Fruit fly (Drosophila melanogaster): ENCODE data around the gene Sec24CD.

Sec24CD gene

DNA sequence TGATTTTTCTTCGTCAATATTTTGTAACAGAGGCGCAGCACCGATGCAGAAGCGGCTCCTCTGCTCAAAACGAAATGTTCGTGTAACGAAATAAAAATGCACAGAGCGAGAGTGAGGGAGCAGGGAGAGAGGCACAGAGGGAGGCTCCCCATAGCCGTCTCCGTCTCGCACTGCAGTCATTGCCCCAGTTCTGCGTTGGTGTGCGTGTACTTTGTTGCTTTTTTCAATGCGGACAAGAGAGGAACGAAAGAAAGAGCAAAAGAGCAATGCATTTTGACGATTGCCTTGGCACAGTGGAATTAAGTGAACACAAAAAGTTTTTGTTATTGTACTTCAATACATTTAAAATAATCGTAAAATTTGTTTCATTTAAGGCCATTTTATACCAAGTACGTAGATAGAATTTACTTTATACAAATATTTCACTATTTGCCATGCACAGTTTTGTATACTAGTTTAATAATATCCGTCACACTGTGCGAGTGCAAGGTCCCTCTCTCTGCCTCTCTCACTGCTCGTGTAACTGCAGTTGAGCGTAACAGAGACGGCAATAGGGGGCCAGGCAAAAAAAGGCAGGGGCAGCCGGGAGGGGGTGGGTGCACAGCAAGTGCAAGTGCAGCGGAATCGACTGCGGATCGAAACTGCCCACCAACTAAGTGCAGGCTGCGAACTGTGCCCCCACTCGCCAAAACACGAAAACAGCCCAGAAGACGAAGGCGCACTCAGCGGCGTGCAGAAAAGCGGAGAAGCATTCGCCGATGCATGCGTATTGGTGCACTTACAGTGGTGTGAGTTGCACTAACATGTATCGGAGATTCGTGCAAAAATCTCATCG lies 34.4 kb downstream of the Sec24CD start:
- peak; percentile 100 for TF ChIP-seq CG17801 (GFP tag; optimal IDR thresholded peaks at IDR 0.05; ENCODE audit: partially characterized antibody)

DNA sequence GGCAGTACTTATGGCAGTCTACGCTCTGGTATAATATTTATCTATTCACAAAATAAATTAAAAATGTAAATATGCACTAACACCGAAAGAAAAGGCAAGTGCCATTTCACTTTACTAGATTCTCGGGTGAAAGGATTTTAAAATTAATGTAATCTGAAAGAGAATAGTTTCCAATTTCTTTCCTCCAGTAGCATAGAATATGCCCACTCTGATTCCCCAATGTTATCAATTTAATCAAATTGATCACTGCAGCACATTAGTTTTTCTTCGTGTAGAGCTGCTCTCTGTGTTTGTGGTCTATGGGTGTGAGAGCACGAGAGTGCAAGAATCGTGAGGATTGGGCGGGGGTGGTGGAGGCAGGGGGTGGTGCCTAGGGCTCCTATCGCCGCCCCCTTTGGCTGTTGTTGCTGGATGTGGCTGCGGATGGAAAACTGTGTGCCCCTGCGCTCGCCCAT lies 35.5 kb downstream of the Sec24CD start:
- peak; percentile 82 for TF ChIP-seq CG17801 (GFP tag; optimal IDR thresholded peaks at IDR 0.05; ENCODE audit: partially characterized antibody)

DNA sequence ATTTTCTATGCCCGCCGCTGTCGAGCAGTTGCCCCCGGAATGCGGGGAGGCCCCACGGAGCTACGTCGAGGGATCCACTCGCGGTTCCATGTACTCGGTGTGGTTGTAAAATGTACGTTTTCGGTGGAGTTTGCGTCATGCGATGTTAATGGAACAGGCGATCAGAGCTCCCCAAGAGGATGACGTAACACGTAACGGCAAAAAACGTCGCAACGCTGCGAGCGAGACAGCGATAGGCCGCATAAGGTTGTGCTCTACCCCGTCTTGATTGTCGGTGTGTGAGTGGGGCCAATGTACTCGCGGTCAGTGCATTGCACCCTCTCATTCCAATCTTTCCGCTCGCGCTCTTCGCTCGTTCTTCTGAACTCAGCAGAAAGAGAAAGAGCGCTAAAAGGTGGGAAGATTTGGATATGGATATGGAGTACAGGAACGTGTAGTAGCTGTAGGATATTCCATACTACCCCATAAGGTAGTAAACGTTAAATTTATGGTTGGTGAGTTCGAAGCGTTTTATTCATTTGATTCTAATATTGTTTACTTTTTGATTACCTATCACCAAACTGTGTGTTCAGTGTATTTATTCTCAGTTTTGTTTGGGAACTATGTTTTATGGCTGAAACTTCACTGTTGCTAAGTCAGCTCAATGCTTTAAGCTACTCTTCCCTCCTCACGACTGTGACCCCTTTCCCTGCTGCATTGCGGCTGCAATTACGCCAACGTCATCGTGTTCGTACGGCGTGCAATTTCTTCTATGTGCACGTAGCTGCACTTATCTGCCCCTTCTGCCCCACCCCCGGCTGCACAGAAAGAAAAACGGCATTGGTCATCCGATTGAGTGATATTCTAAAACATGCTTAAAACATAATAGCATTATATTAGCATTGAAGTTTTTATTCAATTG lies 36.3 kb downstream of the Sec24CD start:
- peak; percentile 70 for TF ChIP-seq CG17801 (GFP tag; optimal IDR thresholded peaks at IDR 0.05; ENCODE audit: partially characterized antibody)

DNA sequence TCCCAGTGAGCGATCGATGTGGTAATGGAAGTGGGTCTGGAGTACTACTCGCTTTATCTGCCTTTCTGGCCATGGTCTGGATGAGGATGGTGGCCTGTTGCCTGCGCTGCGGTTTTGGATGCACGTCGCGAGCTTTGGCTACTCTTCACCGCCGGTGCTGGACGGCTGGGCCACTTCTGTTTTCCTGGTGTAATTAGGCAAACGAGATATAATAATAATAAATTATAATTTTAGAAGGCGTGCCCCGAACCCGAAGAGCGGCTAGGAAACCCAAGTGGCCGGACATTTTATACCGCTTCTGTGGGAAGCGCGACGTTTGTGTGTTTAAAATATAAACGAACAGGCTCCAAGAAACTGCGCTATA lies 37.2 kb downstream of the Sec24CD start:
- no peak for TF ChIP-seq CG17801 (GFP tag; optimal IDR thresholded peaks at IDR 0.05; ENCODE audit: partially characterized antibody)

DNA sequence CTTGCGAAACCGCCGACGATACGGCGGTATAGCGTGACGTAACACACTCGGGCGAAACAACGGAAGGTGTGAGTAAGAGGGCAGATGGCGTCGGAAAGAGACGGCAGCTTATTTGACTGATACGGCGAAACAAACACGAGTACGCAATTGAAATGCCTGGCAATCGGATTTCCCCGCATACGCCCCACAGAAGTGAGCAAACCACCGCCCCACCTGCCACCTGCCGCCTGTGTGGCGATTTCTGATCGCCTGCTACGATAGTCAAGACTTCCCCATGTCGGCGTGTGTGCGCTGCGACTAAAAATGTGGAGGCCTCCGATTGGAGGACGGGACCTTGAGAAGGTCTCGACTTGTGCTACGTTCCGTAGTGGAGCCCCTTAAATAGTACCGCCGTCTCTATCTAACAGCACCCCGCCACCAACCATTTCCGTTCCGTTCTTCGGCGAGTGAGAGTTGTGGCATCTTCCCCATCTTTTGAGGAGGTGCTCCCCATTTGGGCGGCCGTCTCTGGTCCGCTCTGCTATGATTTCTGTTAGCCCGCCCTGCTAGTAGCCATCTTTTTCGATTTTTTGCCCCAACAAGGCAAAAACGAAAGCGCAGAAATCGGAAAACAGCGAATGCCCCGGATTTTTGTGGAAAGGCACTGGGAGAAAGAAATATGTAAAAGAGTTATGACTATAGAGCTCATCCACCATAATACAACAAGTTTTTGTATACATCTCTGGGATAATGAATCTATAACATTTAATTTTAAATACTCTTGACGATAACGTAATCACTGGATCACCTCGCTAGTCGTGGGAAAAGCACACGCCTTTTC lies 37.8 kb downstream of the Sec24CD start:
- peak; percentile 52 for TF ChIP-seq CG17801 (GFP tag; optimal IDR thresholded peaks at IDR 0.05; ENCODE audit: partially characterized antibody)

DNA sequence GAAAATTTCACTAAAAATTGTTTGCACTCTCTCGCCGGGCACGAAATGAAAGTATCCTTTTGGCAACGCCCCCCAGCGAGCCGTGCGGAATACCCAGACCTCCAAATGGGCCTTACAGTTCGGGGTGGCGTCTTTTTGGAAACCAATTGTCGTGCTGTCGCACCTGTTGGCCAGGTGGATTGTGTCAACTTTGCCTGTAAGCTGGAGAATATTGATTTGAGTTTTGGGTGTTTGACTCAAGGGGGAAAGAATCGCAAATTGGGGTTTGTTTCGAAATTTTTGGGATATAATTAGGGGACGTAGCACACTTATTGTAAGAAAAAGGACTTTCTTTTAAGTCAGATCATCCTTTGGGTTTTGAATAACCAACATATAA lies 38.5 kb downstream of the Sec24CD start:
- TF ChIP-seq CG17801 (GFP tag; optimal IDR thresholded peaks at IDR 0.05; ENCODE audit: partially characterized antibody): no peak

DNA sequence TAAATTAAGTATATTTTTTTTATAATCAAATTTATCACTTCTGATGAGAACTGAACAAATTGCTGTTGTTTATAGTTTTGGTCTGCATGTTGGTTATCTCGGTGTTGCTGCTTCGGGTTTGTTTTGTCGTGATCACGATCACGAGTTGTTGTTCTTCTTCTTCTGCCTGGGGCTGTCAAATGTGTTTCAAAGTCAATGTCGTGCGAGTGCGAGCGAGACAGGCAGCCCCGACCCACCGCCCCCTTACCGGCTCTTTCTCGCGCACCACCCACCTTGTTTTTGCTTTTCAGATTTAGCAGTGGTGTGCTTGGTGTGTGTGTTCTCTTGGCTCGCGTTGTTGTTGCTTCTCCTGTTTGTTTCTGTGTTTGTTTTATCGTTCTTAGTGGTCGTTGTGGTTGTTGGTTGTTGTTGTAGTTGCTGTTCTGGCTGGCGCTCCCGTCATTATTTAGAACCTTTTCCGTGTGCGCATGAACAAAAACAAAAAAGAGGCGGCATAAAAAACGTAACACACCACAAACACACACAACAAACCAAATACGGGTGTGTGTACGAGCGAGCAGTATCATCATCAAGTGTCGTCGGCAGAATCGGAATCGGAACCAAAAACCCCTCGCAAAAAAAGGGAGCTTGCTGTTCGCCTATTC lies 39.0 kb downstream of the Sec24CD start, which contains the start of gene COX7AL2:
Gene COX7AL2, minus strand, starts transcription at position 438 of the 644 bp plus-strand sequence.
- no peak for TF ChIP-seq CG17801 (GFP tag; optimal IDR thresholded peaks at IDR 0.05; ENCODE audit: partially characterized antibody)

DNA sequence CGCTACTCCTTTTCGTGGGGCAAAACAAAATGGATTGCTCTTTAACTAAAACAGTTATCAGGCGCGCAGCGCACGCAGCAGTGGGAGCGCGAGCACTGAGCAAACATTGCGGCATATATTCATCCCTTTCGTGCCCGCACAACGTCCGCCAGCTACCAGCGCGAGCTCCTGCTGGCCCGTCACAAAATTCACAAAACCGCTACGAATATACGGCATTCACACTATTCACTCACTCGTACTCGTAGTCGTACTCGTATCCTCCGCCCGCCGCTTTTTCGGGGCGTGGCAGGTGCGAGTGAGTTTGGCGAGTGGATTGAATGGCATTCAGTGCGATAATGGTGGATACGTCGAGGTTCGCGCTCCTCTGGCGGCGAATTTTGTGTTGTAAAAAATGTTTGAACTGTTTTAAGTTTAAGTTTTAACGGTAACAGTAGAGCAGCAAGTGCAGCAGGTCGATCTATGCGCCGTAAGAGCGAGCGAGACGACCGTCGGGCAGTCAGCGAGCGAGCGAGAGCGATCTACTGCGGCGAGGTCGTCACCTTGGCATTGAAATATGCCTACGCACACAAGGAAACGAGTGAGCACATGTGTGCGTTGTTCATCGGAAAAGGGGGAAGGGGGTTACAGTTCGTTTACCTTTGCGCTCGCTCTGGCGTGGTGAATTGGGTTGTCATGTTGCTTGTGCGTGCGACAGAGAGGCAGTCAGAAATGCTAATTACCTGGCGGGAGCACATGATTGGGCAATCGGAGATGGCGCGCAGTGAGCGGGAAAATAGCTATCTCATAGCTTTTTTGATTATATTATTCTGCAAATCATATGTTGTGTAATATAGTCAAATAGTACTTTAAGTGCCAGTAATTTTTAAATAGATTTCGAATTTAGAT lies 39.8 kb downstream of the Sec24CD start:
- no peak for TF ChIP-seq CG17801 (GFP tag; optimal IDR thresholded peaks at IDR 0.05; ENCODE audit: partially characterized antibody)

DNA sequence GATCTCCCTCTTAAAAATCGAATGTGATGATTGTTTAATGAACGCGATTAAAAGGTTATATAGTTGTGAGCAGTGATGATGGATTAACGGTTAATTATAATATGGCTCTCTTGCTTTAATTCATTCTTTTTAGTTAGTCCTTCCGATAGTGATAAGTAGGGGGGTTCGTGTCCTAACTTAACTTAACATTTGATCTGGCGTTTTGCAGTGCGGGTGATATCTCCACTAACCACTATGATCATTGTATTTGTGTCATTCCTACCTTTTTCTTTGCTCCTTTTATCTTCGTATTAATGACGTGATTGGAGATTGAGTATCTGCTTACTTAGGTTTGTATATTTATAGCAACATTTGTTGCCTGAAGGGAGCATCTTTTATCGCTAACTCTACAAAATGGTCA lies 41.3 kb downstream of the Sec24CD start:
- no peak for TF ChIP-seq CG17801 (GFP tag; optimal IDR thresholded peaks at IDR 0.05; ENCODE audit: partially characterized antibody)

DNA sequence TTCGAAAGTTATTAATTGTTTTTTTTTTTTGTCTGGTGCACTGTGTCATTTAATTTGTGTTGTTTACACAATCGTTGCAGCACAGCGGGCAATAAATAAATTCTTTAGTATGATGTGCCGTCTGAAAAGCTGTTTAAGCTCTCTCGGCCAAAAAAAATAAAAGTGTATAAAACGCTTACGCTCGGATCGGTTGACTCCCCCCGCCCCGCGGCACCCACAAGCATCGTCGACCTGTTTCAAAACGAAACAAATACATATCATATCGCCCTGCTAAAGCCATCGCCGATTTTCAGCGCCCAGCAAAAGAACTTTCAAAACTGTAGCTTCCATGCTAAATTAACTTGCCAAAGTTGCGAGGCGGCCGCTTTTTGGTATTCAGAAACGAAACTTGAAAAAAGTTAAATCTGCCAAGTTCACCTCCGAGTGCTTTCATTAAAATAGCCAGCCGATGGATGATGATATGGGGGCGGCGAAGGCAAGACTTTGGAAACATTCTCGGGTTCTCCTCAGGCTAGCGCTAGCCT lies 42.3 kb downstream of the Sec24CD start:
- no peak for TF ChIP-seq CG17801 (GFP tag; optimal IDR thresholded peaks at IDR 0.05; ENCODE audit: partially characterized antibody)

DNA sequence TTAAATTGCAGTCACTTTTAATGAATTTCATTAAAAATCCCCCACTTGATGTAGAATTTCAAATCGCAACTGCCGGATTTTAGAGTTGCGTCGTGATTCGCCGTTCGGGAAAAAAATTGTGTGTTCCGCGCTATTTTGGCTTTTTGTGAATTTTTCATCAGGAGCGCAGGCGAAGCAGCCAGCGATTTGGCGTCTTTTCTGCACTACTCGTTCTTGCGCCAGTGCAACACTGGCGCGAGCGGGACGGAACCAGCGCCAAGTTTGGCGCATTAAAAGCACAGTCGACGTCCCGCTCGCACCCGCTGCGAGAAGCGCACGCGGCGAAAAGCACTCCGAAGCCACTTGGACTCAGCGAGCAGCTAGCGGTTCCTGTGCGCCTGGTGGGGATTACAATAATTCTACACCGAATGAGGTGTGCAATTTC lies 43.3 kb downstream of the Sec24CD start:
- TF ChIP-seq CG17801 (GFP tag; optimal IDR thresholded peaks at IDR 0.05; ENCODE audit: partially characterized antibody): peak; percentile 83

DNA sequence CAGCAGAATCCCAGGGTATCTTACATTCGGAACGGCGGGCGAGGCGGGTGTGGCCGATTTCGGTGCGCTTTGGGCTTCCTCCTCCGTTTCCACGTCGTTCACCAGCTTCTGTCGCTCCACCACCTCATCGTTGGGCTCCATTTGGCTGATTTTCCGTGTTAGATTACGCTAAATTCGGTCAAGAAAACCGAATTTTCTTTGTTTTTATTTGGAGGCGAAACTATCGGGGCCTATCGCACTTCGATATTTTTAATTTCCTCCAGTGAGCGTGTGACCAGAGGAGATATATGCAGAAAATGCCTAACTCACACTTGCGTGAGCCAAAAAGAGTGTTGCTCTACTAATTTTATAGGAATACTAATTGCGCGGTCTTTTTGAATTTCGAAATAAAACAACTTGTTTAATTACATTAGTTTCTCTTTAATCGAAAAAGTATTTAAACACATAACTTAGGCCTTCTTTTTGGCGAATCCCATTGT lies 44.5 kb downstream of the Sec24CD start, which contains the start of gene CG10874:
Gene CG10874, minus strand, starts transcription at position 264 of the 479 bp plus-strand sequence.
- TF ChIP-seq CG17801 (GFP tag; optimal IDR thresholded peaks at IDR 0.05; ENCODE audit: partially characterized antibody): peak; percentile 57

DNA sequence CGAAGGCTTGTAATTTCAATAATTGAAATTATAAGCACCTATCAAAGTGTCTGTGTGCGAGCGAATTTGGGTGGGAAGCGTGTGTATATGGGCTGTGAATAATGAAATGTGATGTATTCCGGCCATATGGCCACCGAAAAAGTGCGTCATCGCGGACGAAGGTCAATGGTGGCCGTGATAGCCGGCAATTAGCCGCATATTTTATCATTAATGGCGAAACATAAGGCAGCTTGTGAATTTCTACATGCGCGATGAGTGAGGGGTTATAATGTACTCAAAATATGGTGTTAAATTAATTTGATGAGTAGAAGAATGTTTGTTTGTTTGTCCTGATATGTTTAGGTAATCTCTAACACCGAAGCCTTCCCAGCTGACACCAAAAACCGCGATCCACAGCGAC lies 45.2 kb downstream of the Sec24CD start:
- no peak for TF ChIP-seq CG17801 (GFP tag; optimal IDR thresholded peaks at IDR 0.05; ENCODE audit: partially characterized antibody)
